Worm (Caenorhabditis elegans): Measurements from ENCODE around the gene F07B7.12.
"Not testable (repeated sequence)": the region's sequence is repeated elsewhere in the genome, so short reads cannot be mapped to it uniquely, and the experiment has no call there.

Gene F07B7.12

ce11 chrV:8819855-8820254, 42.0 kb downstream of the F07B7.12 start, which contains the start of gene rpm-1:
Gene rpm-1 (minus strand): TSS chrV:8819955.
- TF ChIP-seq nhr-84, skn-1, aha-1 (tag; optimal IDR thresholded peaks at IDR 0.05): not testable (repeated sequence)
